Worm (Caenorhabditis elegans) whole organism, midembryonic: ENCODE measurements around the gene algn-2.

Experiments used
- T22C8.4 ChIP-seq: fragments of 200-800 bp; sonication (Bioruptor generic); IDR thresholded peaks from 2 replicates; pipeline ENCODE4 v1.3.6; 2022; ENCODE audit warnings: missing genetic modification characterization, missing compliant biosample characterization
- cog-1 ChIP-seq: sonication (generic microtip); optimal IDR thresholded peaks from 2 replicates; lab custom pipeline; 2016; ENCODE audit warnings: missing genetic modification characterization, missing compliant biosample characterization
- klf-2 ChIP-seq: fragments of 200-800 bp; sonication (Bioruptor generic); conservative IDR thresholded peaks from 2 replicates; pipeline ENCODE4 v1.3.6; 2022; ENCODE audit warnings: missing genetic modification reagents, missing genetic modification characterization, missing compliant biosample characterization
- tab-1 ChIP-seq: fragments of 200-800 bp; sonication (Bioruptor generic); IDR thresholded peaks from 2 replicates; pipeline ENCODE4 v1.3.6; 2022; ENCODE audit warnings: missing genetic modification characterization, missing compliant biosample characterization
- ztf-23 ChIP-seq: fragments of 200-800 bp; sonication (Bioruptor generic); IDR thresholded peaks from 2 replicates; pipeline ENCODE4 v1.3.6; 2022; ENCODE audit warnings: missing genetic modification reagents, missing genetic modification characterization, missing compliant biosample characterization

ce11 chrII:5351799-5352198, 23.3 kb upstream of the algn-2 start, which contains the start of gene F09E5.7:
- TF ChIP-seq tab-1 (GFP tag; lab: Robert Waterston, UW) (no peak), T22C8.4 (GFP tag; lab: Robert Waterston, UW) (no peak), klf-2 (GFP tag; lab: Robert Waterston, UW) (no peak), cog-1 (tag; lab: Kevin White, UChicago) (no peak), ztf-23 (GFP tag; lab: Robert Waterston, UW) (no peak)
